Fruit fly (Drosophila melanogaster): ENCODE measurements around the gene Chc.

Gene Chc

dm6 chrX:15785429-15786239 lies 49.7 kb downstream of the Chc start, which contains the start of the genes Paf-AHalpha and mRpS30:
Gene Paf-AHalpha (minus strand): TSS chrX:15785583.
Gene mRpS30 (plus strand): TSS chrX:15786047.
- TF ChIP-seq nerfin-1 (tag; optimal IDR thresholded peaks at IDR 0.05): no peak
- TF ChIP-seq gcm2 (GFP tag; optimal IDR thresholded peaks at IDR 0.05): no peak
- TF ChIP-seq odd (GFP tag; optimal IDR thresholded peaks at IDR 0.05): no peak
- no peak for TF ChIP-seq Usf (GFP tag; optimal IDR thresholded peaks at IDR 0.05)
- TF ChIP-seq Dll (GFP tag; IDR thresholded peaks at IDR 0.05; ENCODE audit: partially characterized antibody): no peak
- TF ChIP-seq CG17912 (GFP tag; optimal IDR thresholded peaks at IDR 0.05): no peak
- peak; percentile 26; the same call in 1 of the 2 replicates for TF ChIP-seq E2f2 (GFP tag; IDR thresholded peaks at IDR 0.05)
- peak; percentile 12 for TF ChIP-seq nmo (GFP tag; optimal IDR thresholded peaks at IDR 0.05)
- no peak for TF ChIP-seq zen2 (GFP tag; IDR thresholded peaks at IDR 0.05; ENCODE audit: partially characterized antibody)
- no peak for TF ChIP-seq cg (GFP tag; optimal IDR thresholded peaks at IDR 0.05)
- no peak for TF ChIP-seq CG31365 (tag; optimal IDR thresholded peaks at IDR 0.05)
- TF ChIP-seq CG12104 (GFP tag; optimal IDR thresholded peaks at IDR 0.05): no peak
- no peak for TF ChIP-seq Ssrp (tag; optimal IDR thresholded peaks at IDR 0.05)
- TF ChIP-seq dmrt99B (tag; optimal IDR thresholded peaks at IDR 0.05): no peak
- peak; percentile 52 for TF ChIP-seq YL-1 (GFP tag; optimal IDR thresholded peaks at IDR 0.05)
- no peak for TF ChIP-seq CG2889 (GFP tag; IDR thresholded peaks at IDR 0.05)
- TF ChIP-seq slp2 (GFP tag; optimal IDR thresholded peaks at IDR 0.05): no peak
- TF ChIP-seq croc (GFP tag; conservative IDR thresholded peaks at IDR 0.05): no peak
- TF ChIP-seq CG1529 (GFP tag; optimal IDR thresholded peaks at IDR 0.05): no peak
- TF ChIP-seq peb (GFP tag; IDR thresholded peaks at IDR 0.05): no peak
- peak; percentile 68 for TF ChIP-seq Dref (GFP tag; IDR thresholded peaks at IDR 0.05)
- TF ChIP-seq Dip3 (GFP tag; optimal IDR thresholded peaks at IDR 0.05): no peak
- peak; percentile 96 for TF ChIP-seq bigmax (GFP tag; optimal IDR thresholded peaks at IDR 0.05)
- TF ChIP-seq fd64A (GFP tag; optimal IDR thresholded peaks at IDR 0.05): no peak
- TF ChIP-seq CG31388 (GFP tag; optimal IDR thresholded peaks at IDR 0.05): no peak
- no peak for TF ChIP-seq repo (GFP tag; optimal IDR thresholded peaks at IDR 0.05)
- TF ChIP-seq kay (GFP tag; optimal IDR thresholded peaks at IDR 0.05): no peak
- TF ChIP-seq HmgD (GFP tag; optimal IDR thresholded peaks at IDR 0.05): no peak
- no peak for TF ChIP-seq jumu (GFP tag; optimal IDR thresholded peaks at IDR 0.05)
- no peak for TF ChIP-seq kah (GFP tag; optimal IDR thresholded peaks at IDR 0.05)
- TF ChIP-seq CG3065 (GFP tag; optimal IDR thresholded peaks at IDR 0.05): no peak
- no peak for TF ChIP-seq lov (optimal IDR thresholded peaks at IDR 0.05)
- no peak for TF ChIP-seq lov (GFP tag; IDR thresholded peaks at IDR 0.05)
- no peak for TF ChIP-seq CG4424 (GFP tag; optimal IDR thresholded peaks at IDR 0.05)
- no peak for TF ChIP-seq CG13123 (GFP tag; optimal IDR thresholded peaks at IDR 0.05)
- TF ChIP-seq bbx (GFP tag; IDR thresholded peaks at IDR 0.05; ENCODE audit: partially characterized antibody): 0 out of 2 replicates have a peak, but pooled peaks have one; percentile 35
- TF ChIP-seq danr (GFP tag; IDR thresholded peaks at IDR 0.05): no peak
- TF ChIP-seq CG31441 (GFP tag; IDR thresholded peaks at IDR 0.05): no peak
- TF ChIP-seq CG18619 (GFP tag; optimal IDR thresholded peaks at IDR 0.05): no peak
- no peak for TF ChIP-seq CG6689 (GFP tag; IDR thresholded peaks at IDR 0.05)
- TF ChIP-seq Aef1 (GFP tag; IDR thresholded peaks at IDR 0.05): no peak
- TF ChIP-seq Blimp-1 (GFP tag; optimal IDR thresholded peaks at IDR 0.05): no peak
- peak; percentile 51 for TF ChIP-seq BEAF-32 (GFP tag; optimal IDR thresholded peaks at IDR 0.05)
- TF ChIP-seq CG13624 (GFP tag; optimal IDR thresholded peaks at IDR 0.05): no peak
- TF ChIP-seq CG4730 (GFP tag; IDR thresholded peaks at IDR 0.05): no peak
- peak; percentile 29; the same call in 1 of the 2 replicates for TF ChIP-seq Bgb (GFP tag; IDR thresholded peaks at IDR 0.05; ENCODE audit: partially characterized antibody)
- no peak for TF ChIP-seq da (GFP tag; optimal IDR thresholded peaks at IDR 0.05)
- TF ChIP-seq CG4282 (GFP tag; optimal IDR thresholded peaks at IDR 0.05): no peak
- TF ChIP-seq Rfx (GFP tag; IDR thresholded peaks at IDR 0.05): peak; percentile 40; the same call in 1 of the 2 replicates
- no peak for TF ChIP-seq Fer1 (GFP tag; optimal IDR thresholded peaks at IDR 0.05)

Data from whole organism, embryonic.